Fruit fly (Drosophila melanogaster) S2 (cell line): Measurements from ENCODE around the gene CG2187.

Experiments used
- CG8478 ChIP-seq: fragments of >200 bp; optimal IDR thresholded peaks from 2 replicates; lab custom pipeline; 2018
- CTCF ChIP-seq, 2 experiments: fragments of >200 bp; optimal IDR thresholded peaks; 2 replicates each; lab custom pipeline; 2018

- TF ChIP-seq CG8478: no peak
- TF ChIP-seq CTCF (optimal IDR thresholded peaks at IDR 0.05; lab: Kevin White, UChicago): no peak
Measured at dm6 chr3R:31767528-31767927, 9.1 kb upstream of the CG2187 start.
